Fruit fly (Drosophila melanogaster): ENCODE data around the gene cib.

DNA sequence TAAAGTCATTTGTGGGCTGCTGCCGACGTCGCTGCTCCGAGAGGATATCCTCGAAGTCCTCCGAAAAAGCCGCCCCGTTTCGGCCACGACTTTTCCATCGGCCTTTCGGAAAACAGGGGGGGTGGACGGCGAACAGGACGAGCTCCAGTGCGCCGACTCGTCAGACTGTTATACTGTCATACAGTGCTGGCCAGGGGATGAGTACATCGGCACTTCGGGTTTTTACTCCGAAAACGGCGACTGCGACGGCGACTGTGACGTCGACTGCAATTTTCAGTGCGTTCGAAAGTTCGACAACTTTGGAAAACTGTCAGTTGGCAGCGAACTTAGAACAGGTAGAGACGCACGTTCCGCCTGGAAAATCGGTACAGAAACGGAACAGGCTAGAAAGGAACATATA lies 30.5 kb upstream of the cib start, which contains the start of gene CG43689:
- TF ChIP-seq psq (GFP tag; optimal IDR thresholded peaks at IDR 0.05): no peak
- TF ChIP-seq Rel (GFP tag; optimal IDR thresholded peaks at IDR 0.05): no peak
- TF ChIP-seq Rel (tag; optimal IDR thresholded peaks at IDR 0.05): no peak
- no peak for TF ChIP-seq usp (GFP tag; optimal IDR thresholded peaks at IDR 0.05)
- TF ChIP-seq Jra (GFP tag; optimal IDR thresholded peaks at IDR 0.05): no peak
- TF ChIP-seq Dif (GFP tag; optimal IDR thresholded peaks at IDR 0.05; ENCODE audit: partially characterized antibody): no peak
- TF ChIP-seq ey (GFP tag; optimal IDR thresholded peaks at IDR 0.05): no peak
- TF ChIP-seq dmrt93B (GFP tag; optimal IDR thresholded peaks at IDR 0.05): no peak
- TF ChIP-seq foxo (GFP tag; optimal IDR thresholded peaks at IDR 0.05): no peak
- TF ChIP-seq CrebA (GFP tag; optimal IDR thresholded peaks at IDR 0.05; ENCODE audit: borderline replicate concordance): no peak
- no peak for TF ChIP-seq fru (GFP tag; optimal IDR thresholded peaks at IDR 0.05)
- no peak for TF ChIP-seq dl (GFP tag; optimal IDR thresholded peaks at IDR 0.05; ENCODE audit: insufficient read depth in 1 of 2, partially characterized antibody in 2 of 2)
- TF ChIP-seq h (GFP tag; optimal IDR thresholded peaks at IDR 0.05): no peak
